Worm (Caenorhabditis elegans) whole organism, L2 larva: ENCODE measurements around the gene F58E2.5.

Experiments used
- F13H6.1 ChIP-seq: sonication (generic microtip); optimal IDR thresholded peaks from 2 replicates; lab custom pipeline; 2016; ENCODE audit warnings: missing genetic modification characterization, missing compliant biosample characterization
- aly-2 ChIP-seq: fragments of 150-350 bp; optimal IDR thresholded peaks from 2 replicates; lab custom pipeline; 2014; ENCODE audit warnings: missing biosample characterization, missing genetic modification characterization
- lin-39 ChIP-seq: fragments of 150-350 bp; optimal IDR thresholded peaks from 2 replicates; lab custom pipeline; 2014; ENCODE audit warnings: missing biosample characterization, missing genetic modification reagents, missing genetic modification characterization
- mdl-1 ChIP-seq, 2 experiments: fragments of 150-350 bp in 1 of 2; sonication (generic microtip) in 1 of 2; optimal IDR thresholded peaks; 2 replicates each; lab custom pipeline; 2017; ENCODE audit warnings: missing biosample characterization in 2 of 2, missing genetic modification characterization in 2 of 2
- nhr-12 ChIP-seq: fragments of 150-350 bp; optimal IDR thresholded peaks from 2 replicates; lab custom pipeline; 2014; ENCODE audit warnings: missing biosample characterization, missing genetic modification characterization
- nhr-129 ChIP-seq: fragments of 150-350 bp; optimal IDR thresholded peaks from 2 replicates; lab custom pipeline; 2014; ENCODE audit warnings: missing biosample characterization, missing genetic modification characterization
- nhr-21 ChIP-seq: fragments of 150-350 bp; optimal IDR thresholded peaks from 2 replicates; lab custom pipeline; 2014; ENCODE audit warnings: missing biosample characterization, missing genetic modification characterization
- nhr-77 ChIP-seq: fragments of 150-350 bp; optimal IDR thresholded peaks from 2 replicates; lab custom pipeline; 2014; ENCODE audit warnings: missing biosample characterization, missing genetic modification characterization
- skn-1 ChIP-seq: sonication (generic microtip); optimal IDR thresholded peaks from 2 replicates; lab custom pipeline; 2017; ENCODE audit warnings: missing biosample characterization, missing genetic modification characterization
- unc-39 ChIP-seq: fragments of 150-350 bp; optimal IDR thresholded peaks from 2 replicates; lab custom pipeline; 2014; ENCODE audit warnings: missing biosample characterization, missing genetic modification characterization
- unc-55 ChIP-seq: fragments of 150-350 bp; sonication (generic microtip); optimal IDR thresholded peaks from 3 replicates; lab custom pipeline; 2014; ENCODE audit warnings: missing biosample characterization, missing genetic modification reagents, missing genetic modification characterization

DNA sequence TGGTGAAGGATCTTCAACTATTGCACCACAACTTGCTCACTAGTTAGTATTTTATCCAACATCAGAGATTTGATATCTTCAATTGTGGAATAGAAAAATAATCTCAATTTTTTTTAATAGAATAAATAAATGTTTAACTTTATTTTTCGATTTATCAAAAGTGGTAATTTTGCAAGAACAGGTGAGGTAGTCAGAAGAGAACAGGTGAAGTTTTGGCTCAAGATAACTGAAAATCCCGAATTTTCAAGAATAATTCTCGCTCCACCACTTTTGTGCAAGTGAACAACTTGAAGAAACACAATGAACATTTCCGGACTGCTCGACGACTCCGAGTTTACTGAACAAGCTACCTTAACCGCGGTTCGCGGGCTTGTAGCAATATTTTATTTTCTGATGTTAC, 46.8 kb downstream of the F58E2.5 start, which contains the start of gene srz-78:
- TF ChIP-seq F13H6.1 (tag; lab: Kevin White, UChicago) (no peak), mdl-1 (tag; optimal IDR thresholded peaks at IDR 0.05; lab: Kevin White, UChicago) (no peak), unc-39 (no peak), skn-1 (tag; lab: Kevin White, UChicago) (no peak), unc-55 (GFP tag; lab: Kevin White, UChicago) (no peak), lin-39 (tag; lab: Kevin White, UChicago) (no peak), nhr-21 (tag; lab: Kevin White, UChicago) (no peak), nhr-12 (tag; lab: Kevin White, UChicago) (no peak), nhr-129 (tag; lab: Kevin White, UChicago) (no peak), aly-2 (tag; lab: Kevin White, UChicago) (no peak), nhr-77 (tag; lab: Kevin White, UChicago) (no peak)
